Worm (Caenorhabditis elegans) whole organism, mixed stage, embryonic: ENCODE measurements around the gene C11E4.8.

Source experiments
- M03D4.4 ChIP-seq: sonication (generic microtip); optimal IDR thresholded peaks from 2 replicates; lab custom pipeline; 2017; ENCODE audit warnings: mild to moderate bottlenecking, missing genetic modification characterization, missing compliant biosample characterization
- bed-3 ChIP-seq: fragments of 200-800 bp; sonication (Bioruptor generic); optimal IDR thresholded peaks from 3 replicates; lab custom pipeline; 2018; ENCODE audit warnings: mild to moderate bottlenecking, missing genetic modification characterization, moderate library complexity, missing compliant biosample characterization
- blmp-1 ChIP-seq: fragments of 150-350 bp; optimal IDR thresholded peaks from 2 replicates; lab custom pipeline; 2014; ENCODE audit warnings: missing biosample characterization, missing genetic modification characterization
- ceh-39 ChIP-seq: fragments of 150-350 bp; optimal IDR thresholded peaks from 2 replicates; lab custom pipeline; 2014; ENCODE audit warnings: missing biosample characterization, missing genetic modification characterization
- ceh-43 ChIP-seq: fragments of 200-800 bp; sonication (Bioruptor generic); optimal IDR thresholded peaks from 2 replicates; lab custom pipeline; 2018; ENCODE audit warnings: mild to moderate bottlenecking, missing genetic modification characterization, moderate library complexity, missing compliant biosample characterization
- ceh-83 ChIP-seq: fragments of 200-800 bp; sonication (Bioruptor generic); optimal IDR thresholded peaks from 2 replicates; lab custom pipeline; 2018; ENCODE audit warnings: mild to moderate bottlenecking, missing genetic modification characterization, missing compliant biosample characterization
- ces-1 ChIP-seq: fragments of 150-350 bp; optimal IDR thresholded peaks from 2 replicates; lab custom pipeline; 2014; ENCODE audit warnings: missing biosample characterization, missing genetic modification reagents, missing genetic modification characterization
- cnd-1 ChIP-seq: fragments of 200-800 bp; sonication (Bioruptor generic); optimal IDR thresholded peaks from 2 replicates; lab custom pipeline; 2018; ENCODE audit warnings: mild to moderate bottlenecking, missing genetic modification characterization, missing compliant biosample characterization
- drap-1 ChIP-seq: fragments of 200-800 bp; sonication (Bioruptor generic); optimal IDR thresholded peaks from 3 replicates; lab custom pipeline; 2018; ENCODE audit warnings: mild to moderate bottlenecking, missing genetic modification characterization, missing compliant biosample characterization
- elt-1 ChIP-seq: sonication (generic microtip); optimal IDR thresholded peaks from 2 replicates; lab custom pipeline; 2017; ENCODE audit warnings: missing genetic modification characterization, mild to moderate bottlenecking, missing compliant biosample characterization, antibody characterized with exemption, moderate library complexity, borderline replicate concordance; ENCODE audit not compliant: insufficient read depth
- elt-3 ChIP-seq: fragments of 150-350 bp; optimal IDR thresholded peaks from 2 replicates; lab custom pipeline; 2014; ENCODE audit warnings: missing biosample characterization, missing genetic modification characterization
- flh-1 ChIP-seq: fragments of 200-800 bp; sonication (Bioruptor generic); optimal IDR thresholded peaks from 2 replicates; lab custom pipeline; 2018; ENCODE audit warnings: mild to moderate bottlenecking, missing genetic modification characterization, moderate library complexity, missing compliant biosample characterization
- ham-2 ChIP-seq: fragments of 200-800 bp; sonication (Bioruptor generic); optimal IDR thresholded peaks from 2 replicates; lab custom pipeline; 2018; ENCODE audit warnings: mild to moderate bottlenecking, missing genetic modification characterization, missing compliant biosample characterization
- hlh-1 ChIP-seq: fragments of 150-350 bp; optimal IDR thresholded peaks from 2 replicates; lab custom pipeline; 2014; ENCODE audit warnings: missing biosample characterization, missing genetic modification reagents, missing genetic modification characterization
- lin-13 ChIP-seq: fragments of 150-350 bp; optimal IDR thresholded peaks from 2 replicates; lab custom pipeline; 2014; ENCODE audit warnings: missing biosample characterization, missing genetic modification characterization
- lin-32 ChIP-seq: fragments of 200-800 bp; sonication (Bioruptor generic); optimal IDR thresholded peaks from 2 replicates; lab custom pipeline; 2018; ENCODE audit warnings: mild to moderate bottlenecking, missing genetic modification characterization, missing compliant biosample characterization
- lsy-2 ChIP-seq: fragments of 150-350 bp; optimal IDR thresholded peaks from 2 replicates; lab custom pipeline; 2014; ENCODE audit warnings: missing biosample characterization, missing genetic modification characterization
- mab-5 ChIP-seq: fragments of 150-350 bp; optimal IDR thresholded peaks from 2 replicates; lab custom pipeline; 2014; ENCODE audit warnings: missing biosample characterization, missing genetic modification characterization
- mep-1 ChIP-seq: fragments of 150-350 bp; optimal IDR thresholded peaks from 2 replicates; lab custom pipeline; 2017; ENCODE audit warnings: missing biosample characterization, missing genetic modification reagents, missing genetic modification characterization, inconsistent platforms
- mls-2 ChIP-seq: sonication (generic microtip); optimal IDR thresholded peaks from 2 replicates; lab custom pipeline; 2016; ENCODE audit warnings: mild to moderate bottlenecking, missing genetic modification characterization, moderate library complexity, missing compliant biosample characterization
- nhr-12 ChIP-seq: fragments of 150-350 bp; optimal IDR thresholded peaks from 2 replicates; lab custom pipeline; 2014; ENCODE audit warnings: missing biosample characterization, missing genetic modification characterization
- nhr-2 ChIP-seq: fragments of 150-350 bp; optimal IDR thresholded peaks from 2 replicates; lab custom pipeline; 2014; ENCODE audit warnings: missing biosample characterization, missing genetic modification characterization
- nhr-237 ChIP-seq: fragments of 150-350 bp; optimal IDR thresholded peaks from 2 replicates; lab custom pipeline; 2014; ENCODE audit warnings: missing biosample characterization, missing genetic modification characterization
- nhr-28 ChIP-seq: fragments of 150-350 bp; optimal IDR thresholded peaks from 2 replicates; lab custom pipeline; 2014; ENCODE audit warnings: missing biosample characterization, missing genetic modification characterization
- nhr-76 ChIP-seq: sonication (generic microtip); optimal IDR thresholded peaks from 2 replicates; lab custom pipeline; 2017; ENCODE audit warnings: missing biosample characterization, missing genetic modification characterization
- pha-4 ChIP-seq: fragments of 150-350 bp; optimal IDR thresholded peaks from 2 replicates; lab custom pipeline; 2018; ENCODE audit warnings: missing biosample characterization, missing genetic modification reagents, missing genetic modification characterization
- sem-2 ChIP-seq: fragments of 200-800 bp; sonication (Bioruptor generic); optimal IDR thresholded peaks from 2 replicates; lab custom pipeline; 2018; ENCODE audit warnings: mild to moderate bottlenecking, missing genetic modification characterization, missing compliant biosample characterization
- snpc-4 ChIP-seq: fragments of 150-350 bp; optimal IDR thresholded peaks from 2 replicates; lab custom pipeline; 2014; ENCODE audit warnings: missing biosample characterization, missing genetic modification characterization
- sptf-1 ChIP-seq: sonication (generic microtip); optimal IDR thresholded peaks from 2 replicates; lab custom pipeline; 2017; ENCODE audit warnings: mild to moderate bottlenecking, missing genetic modification characterization, moderate library complexity, missing compliant biosample characterization
- tbx-8 ChIP-seq: fragments of 200-800 bp; sonication (Bioruptor generic); optimal IDR thresholded peaks from 2 replicates; lab custom pipeline; 2018; ENCODE audit warnings: mild to moderate bottlenecking, missing genetic modification characterization, moderate library complexity, missing compliant biosample characterization
- unc-120 ChIP-seq: sonication (generic microtip); optimal IDR thresholded peaks from 2 replicates; lab custom pipeline; 2017; ENCODE audit warnings: missing genetic modification characterization, missing compliant biosample characterization; ENCODE audit not compliant: poor library complexity, severe bottlenecking
- unc-39 ChIP-seq: fragments of 150-350 bp; optimal IDR thresholded peaks from 2 replicates; lab custom pipeline; 2014; ENCODE audit warnings: missing biosample characterization, missing genetic modification characterization
- unc-62 ChIP-seq: fragments of 150-350 bp; optimal IDR thresholded peaks from 2 replicates; lab custom pipeline; 2014; ENCODE audit warnings: missing biosample characterization, missing genetic modification reagents, missing genetic modification characterization
- zip-8 ChIP-seq: fragments of 150-350 bp; optimal IDR thresholded peaks from 2 replicates; lab custom pipeline; 2014; ENCODE audit warnings: missing biosample characterization, missing genetic modification characterization
- ztf-11 ChIP-seq: fragments of 150-350 bp; optimal IDR thresholded peaks from 2 replicates; lab custom pipeline; 2014; ENCODE audit warnings: missing biosample characterization, missing genetic modification characterization

Gene C11E4.8

ce11 chrX:9634925-9635324 lies 14.7 kb downstream of the C11E4.8 start, which contains the start of gene F34H10.3:
Gene F34H10.3 (minus strand): TSS chrX:9635025.
- no peak for TF ChIP-seq drap-1 (GFP tag; lab: Kevin White, UChicago)
- TF ChIP-seq nhr-237 (tag; lab: Kevin White, UChicago), result no peak
- TF ChIP-seq ceh-39 (tag; lab: Kevin White, UChicago), result no peak
- no peak for TF ChIP-seq nhr-76 (tag; lab: Kevin White, UChicago)
- no peak for TF ChIP-seq mep-1
- TF ChIP-seq nhr-12, result no peak
- no peak for TF ChIP-seq zip-8 (tag; lab: Kevin White, UChicago)

DNA sequence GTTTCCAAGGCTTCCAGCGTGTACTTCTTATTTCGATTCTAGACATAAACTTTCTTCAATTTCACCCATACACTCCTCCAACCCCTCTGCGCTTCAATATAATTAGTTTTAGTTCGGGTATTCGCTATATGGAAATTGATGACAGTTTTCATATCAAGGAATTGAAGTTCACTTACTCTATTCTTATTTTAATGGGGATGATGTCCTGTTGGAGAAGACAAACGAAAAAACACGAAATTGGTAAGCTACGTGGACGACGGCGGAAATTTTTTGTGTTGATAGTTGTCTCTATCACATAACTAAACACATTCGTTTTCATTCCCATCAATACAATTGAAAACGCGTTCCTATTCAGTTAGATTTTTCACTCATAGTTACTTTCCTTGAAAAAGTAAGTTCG lies 15.1 kb downstream of the C11E4.8 start, which contains the start of gene F34H10.5:
TSS of gene F34H10.5 (plus strand) at position 301 of the 400 bp plus-strand sequence.
- TF ChIP-seq M03D4.4 (tag; lab: Kevin White, UChicago) (no peak), unc-120 (tag; lab: Kevin White, UChicago) (no peak), unc-39 (tag; lab: Kevin White, UChicago) (no peak), nhr-237 (tag; lab: Kevin White, UChicago) (no peak), zip-8 (tag; lab: Kevin White, UChicago) (no peak), blmp-1 (no peak), nhr-28 (tag; lab: Kevin White, UChicago) (no peak), elt-3 (tag; lab: Kevin White, UChicago) (no peak), unc-62 (GFP tag; lab: Kevin White, UChicago) (no peak), ceh-39 (tag; lab: Kevin White, UChicago) (no peak), pha-4 (no peak), mab-5 (tag; lab: Kevin White, UChicago) (no peak)

DNA sequence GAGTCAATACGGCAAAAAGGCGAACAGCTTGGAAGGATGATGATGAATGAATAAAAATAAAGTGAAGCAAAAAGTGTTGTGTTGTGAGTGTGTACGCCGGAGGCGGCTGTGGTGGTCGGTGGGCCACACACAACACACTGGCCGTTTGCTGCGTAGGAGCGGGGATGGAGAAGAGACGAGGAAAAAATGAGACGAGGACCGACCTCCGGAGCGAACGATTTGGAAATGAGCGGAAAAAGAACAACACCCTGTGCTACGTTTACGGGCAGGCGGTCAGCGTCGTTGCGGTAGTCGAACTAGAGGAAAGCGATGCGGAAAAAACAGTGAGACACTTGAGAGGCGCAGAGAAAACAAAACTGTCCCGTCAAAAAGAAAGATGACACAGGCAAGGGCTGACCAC lies 16.9 kb downstream of the C11E4.8 start:
- TF ChIP-seq snpc-4, result no peak
- peak; percentile 61 for TF ChIP-seq ham-2 (GFP tag; lab: Kevin White, UChicago)
- peak; percentile 48 for TF ChIP-seq cnd-1 (tag; lab: Kevin White, UChicago)
- TF ChIP-seq sem-2 (GFP tag; lab: Kevin White, UChicago), result no peak
- TF ChIP-seq mep-1, result no peak

ce11 chrX:9637700-9638099 lies 17.5 kb downstream of the C11E4.8 start:
- peak; percentile 89 for TF ChIP-seq ceh-83 (GFP tag; lab: Kevin White, UChicago)
- peak; percentile 87 for TF ChIP-seq cnd-1 (tag; lab: Kevin White, UChicago)
- TF ChIP-seq ceh-43 (GFP tag; lab: Kevin White, UChicago), result peak; percentile 83
- peak; percentile 50 for TF ChIP-seq hlh-1 (tag; lab: Kevin White, UChicago)
- peak; percentile 83 for TF ChIP-seq sem-2 (GFP tag; lab: Kevin White, UChicago)
- TF ChIP-seq unc-62 (GFP tag; lab: Kevin White, UChicago), result peak; percentile 38
- TF ChIP-seq bed-3 (GFP tag; lab: Kevin White, UChicago), result peak; percentile 79
- peak; percentile 64 for TF ChIP-seq ham-2 (GFP tag; lab: Kevin White, UChicago)
- peak; percentile 90 for TF ChIP-seq drap-1 (GFP tag; lab: Kevin White, UChicago)
- peak; percentile 60 for TF ChIP-seq mep-1
- no peak for TF ChIP-seq ces-1 (GFP tag; lab: Kevin White, UChicago)
- TF ChIP-seq elt-1 (tag; lab: Kevin White, UChicago), result no peak
- peak; percentile 68 for TF ChIP-seq pha-4
- peak; percentile 92 for TF ChIP-seq mls-2 (tag; lab: Kevin White, UChicago)
- peak; percentile 16 for TF ChIP-seq nhr-28 (tag; lab: Kevin White, UChicago)
- TF ChIP-seq zip-8 (tag; lab: Kevin White, UChicago), result no peak
- peak; percentile 73 for TF ChIP-seq nhr-237 (tag; lab: Kevin White, UChicago)
- TF ChIP-seq blmp-1, result peak; percentile 11
- no peak for TF ChIP-seq lsy-2 (tag; lab: Kevin White, UChicago)
- TF ChIP-seq sptf-1, result peak; percentile 94
- peak; percentile 61 for TF ChIP-seq tbx-8 (GFP tag; lab: Kevin White, UChicago)
- no peak for TF ChIP-seq nhr-2 (tag; lab: Kevin White, UChicago)
- no peak for TF ChIP-seq elt-3 (tag; lab: Kevin White, UChicago)
- no peak for TF ChIP-seq nhr-76 (tag; lab: Kevin White, UChicago)
- peak; percentile 93 for TF ChIP-seq M03D4.4 (tag; lab: Kevin White, UChicago)
- TF ChIP-seq lin-13, result peak; percentile 35
- peak; percentile 53 for TF ChIP-seq ztf-11 (tag; lab: Kevin White, UChicago)
- peak; percentile 78 for TF ChIP-seq flh-1 (GFP tag; lab: Kevin White, UChicago)
- TF ChIP-seq nhr-12, result no peak
- TF ChIP-seq unc-39 (tag; lab: Kevin White, UChicago), result no peak
- peak; percentile 84 for TF ChIP-seq unc-120 (tag; lab: Kevin White, UChicago)
- TF ChIP-seq ceh-39 (tag; lab: Kevin White, UChicago), result no peak
- no peak for TF ChIP-seq mab-5 (tag; lab: Kevin White, UChicago)
- TF ChIP-seq snpc-4, result no peak
- TF ChIP-seq lin-32 (GFP tag; lab: Kevin White, UChicago), result peak; percentile 74
